Worm (Caenorhabditis elegans) whole organism, L4 larva: ENCODE data around the gene K10B3.1.

ENCODE experiments used
- F37D6.2 ChIP-seq: sonication (generic microtip); optimal IDR thresholded peaks from 2 replicates; lab custom pipeline; 2016; ENCODE audit warnings: mild to moderate bottlenecking, missing genetic modification characterization, missing compliant biosample characterization
- F44E2.7 ChIP-seq: fragments of 200-800 bp; sonication (Bioruptor generic); IDR thresholded peaks from 2 replicates; pipeline ENCODE4 v2.1.2; 2022; ENCODE audit warnings: missing genetic modification characterization, missing compliant biosample characterization
- T20F7.1 ChIP-seq: fragments of 200-800 bp; sonication (Bioruptor generic); optimal IDR thresholded peaks from 2 replicates; lab custom pipeline; 2018; ENCODE audit warnings: mild to moderate bottlenecking, missing genetic modification characterization, missing compliant biosample characterization
- T26A8.4 ChIP-seq: fragments of 200-800 bp; sonication (Bioruptor generic); IDR thresholded peaks from 2 replicates; pipeline ENCODE4 v1.3.6; 2022; ENCODE audit warnings: missing genetic modification characterization, missing compliant biosample characterization
- Y48G9A.11 ChIP-seq: fragments of 200-800 bp; sonication (Bioruptor generic); IDR thresholded peaks from 2 replicates; pipeline ENCODE4 v1.3.6; 2022; ENCODE audit warnings: missing genetic modification reagents, missing genetic modification characterization, missing compliant biosample characterization
- Y5F2A.4 ChIP-seq: fragments of 200-800 bp; sonication (Bioruptor generic); optimal IDR thresholded peaks from 2 replicates; lab custom pipeline; 2018; ENCODE audit warnings: mild to moderate bottlenecking, missing genetic modification characterization, missing compliant biosample characterization
- aly-2 ChIP-seq: sonication (generic microtip); optimal IDR thresholded peaks from 2 replicates; lab custom pipeline; 2018; ENCODE audit warnings: missing biosample characterization, missing genetic modification characterization
- ceh-20 ChIP-seq: fragments of 200-800 bp; sonication (Bioruptor generic); IDR thresholded peaks from 2 replicates; pipeline ENCODE4 v1.3.6; 2022; ENCODE audit warnings: missing genetic modification reagents, missing genetic modification characterization, missing compliant biosample characterization
- ceh-28 ChIP-seq: fragments of 150-350 bp; optimal IDR thresholded peaks from 2 replicates; lab custom pipeline; 2014; ENCODE audit warnings: missing biosample characterization, missing genetic modification reagents, missing genetic modification characterization
- ceh-32 ChIP-seq: sonication (generic microtip); optimal IDR thresholded peaks from 2 replicates; lab custom pipeline; 2016; ENCODE audit warnings: mild to moderate bottlenecking, missing genetic modification characterization, missing compliant biosample characterization; ENCODE audit not compliant: poor library complexity
- ceh-62 ChIP-seq: sonication (generic microtip); optimal IDR thresholded peaks from 2 replicates; lab custom pipeline; 2017; ENCODE audit warnings: missing biosample characterization, missing genetic modification characterization
- cey-2 ChIP-seq: sonication (generic microtip); optimal IDR thresholded peaks from 3 replicates; lab custom pipeline; 2017; ENCODE audit warnings: missing genetic modification characterization, mild to moderate bottlenecking, missing compliant biosample characterization, antibody characterized with exemption, borderline replicate concordance; ENCODE audit not compliant: insufficient read depth
- daf-12 ChIP-seq: fragments of 150-350 bp; optimal IDR thresholded peaks from 2 replicates; lab custom pipeline; 2014; ENCODE audit warnings: missing biosample characterization, missing genetic modification reagents, missing genetic modification characterization
- daf-19 ChIP-seq: fragments of 200-800 bp; sonication (Bioruptor generic); conservative IDR thresholded peaks from 2 replicates; pipeline ENCODE4 v1.3.6; 2022; ENCODE audit warnings: missing genetic modification characterization, missing compliant biosample characterization
- daf-8 ChIP-seq: fragments of 200-800 bp; sonication (Bioruptor generic); IDR thresholded peaks from 2 replicates; pipeline ENCODE4 v1.3.6; 2022; ENCODE audit warnings: missing genetic modification characterization, missing compliant biosample characterization
- dpl-1 ChIP-seq: fragments of 150-350 bp; optimal IDR thresholded peaks from 2 replicates; lab custom pipeline; 2014; ENCODE audit warnings: missing biosample characterization, missing genetic modification reagents, missing genetic modification characterization
- dve-1 ChIP-seq: sonication (generic microtip); optimal IDR thresholded peaks from 2 replicates; lab custom pipeline; 2017; ENCODE audit warnings: antibody characterized with exemption, mild to moderate bottlenecking, missing genetic modification characterization, missing compliant biosample characterization; ENCODE audit not compliant: insufficient read depth
- egl-27 ChIP-seq: sonication (generic microtip); optimal IDR thresholded peaks from 3 replicates; lab custom pipeline; 2017; ENCODE audit warnings: missing biosample characterization, missing genetic modification reagents, missing genetic modification characterization
- egl-43 ChIP-seq: fragments of 200-800 bp; sonication (Bioruptor generic); IDR thresholded peaks from 2 replicates; pipeline ENCODE4 v1.3.6; 2022; ENCODE audit warnings: missing genetic modification reagents, missing genetic modification characterization, missing compliant biosample characterization
- fos-1 ChIP-seq: fragments of 150-350 bp; optimal IDR thresholded peaks from 2 replicates; lab custom pipeline; 2014; ENCODE audit warnings: missing biosample characterization, missing genetic modification characterization
- gei-8 ChIP-seq: fragments of 200-800 bp; sonication (Bioruptor generic); optimal IDR thresholded peaks from 2 replicates; lab custom pipeline; 2018; ENCODE audit warnings: mild to moderate bottlenecking, missing genetic modification characterization, missing compliant biosample characterization
- hlh-30 ChIP-seq: sonication (generic microtip); optimal IDR thresholded peaks from 2 replicates; lab custom pipeline; 2017; ENCODE audit warnings: antibody characterized with exemption, mild to moderate bottlenecking, missing genetic modification characterization, missing compliant biosample characterization; ENCODE audit not compliant: insufficient read depth
- lin-13 ChIP-seq: fragments of 150-350 bp; optimal IDR thresholded peaks from 2 replicates; lab custom pipeline; 2014; ENCODE audit warnings: missing biosample characterization, missing genetic modification reagents, missing genetic modification characterization
- lin-15B ChIP-seq: fragments of 150-350 bp; sonication (generic microtip); optimal IDR thresholded peaks from 3 replicates; lab custom pipeline; 2014; ENCODE audit warnings: missing biosample characterization, missing genetic modification characterization
- lin-29 ChIP-seq: fragments of 200-800 bp; sonication (Bioruptor generic); IDR thresholded peaks from 2 replicates; pipeline ENCODE4 v1.3.6; 2022; ENCODE audit warnings: missing genetic modification reagents, missing genetic modification characterization, missing compliant biosample characterization
- lin-39 ChIP-seq: fragments of 150-350 bp; optimal IDR thresholded peaks from 2 replicates; lab custom pipeline; 2014; ENCODE audit warnings: missing biosample characterization, missing genetic modification reagents, missing genetic modification characterization
- lir-3 ChIP-seq: sonication (generic microtip); optimal IDR thresholded peaks from 2 replicates; lab custom pipeline; 2016; ENCODE audit warnings: mild to moderate bottlenecking, missing genetic modification characterization, missing compliant biosample characterization
- madf-5 ChIP-seq, 2 experiments: fragments of 200-800 bp; sonication (Bioruptor generic); IDR thresholded peaks; 2 replicates each; pipeline ENCODE4 v1.3.6; 2022; ENCODE audit warnings: missing compliant biosample characterization in 2 of 2, missing genetic modification characterization in 2 of 2
- madf-9 ChIP-seq: fragments of 200-800 bp; sonication (Bioruptor generic); conservative IDR thresholded peaks from 2 replicates; pipeline ENCODE4 v1.3.6; 2022; ENCODE audit warnings: missing genetic modification reagents, missing genetic modification characterization, missing compliant biosample characterization
- mep-1 ChIP-seq: fragments of 150-350 bp; sonication (generic microtip); optimal IDR thresholded peaks from 3 replicates; lab custom pipeline; 2014; ENCODE audit warnings: missing biosample characterization, missing genetic modification characterization
- nhr-102 ChIP-seq: sonication (generic microtip); optimal IDR thresholded peaks from 2 replicates; lab custom pipeline; 2016; ENCODE audit warnings: mild to moderate bottlenecking, missing genetic modification characterization, moderate library complexity, missing compliant biosample characterization
- nhr-11 ChIP-seq: fragments of 150-350 bp; optimal IDR thresholded peaks from 2 replicates; lab custom pipeline; 2014; ENCODE audit warnings: missing biosample characterization, missing genetic modification characterization
- nhr-237 ChIP-seq: sonication (generic microtip); optimal IDR thresholded peaks from 2 replicates; lab custom pipeline; 2017; ENCODE audit warnings: missing biosample characterization, missing genetic modification characterization
- nhr-25 ChIP-seq: sonication (generic microtip); optimal IDR thresholded peaks from 2 replicates; lab custom pipeline; 2017; ENCODE audit warnings: missing genetic modification characterization, mild to moderate bottlenecking, missing compliant biosample characterization, antibody characterized with exemption, moderate library complexity, borderline replicate concordance; ENCODE audit not compliant: insufficient read depth
- nhr-42 ChIP-seq: fragments of 200-800 bp; sonication (Bioruptor generic); IDR thresholded peaks from 2 replicates; pipeline ENCODE4 v1.3.6; 2022; ENCODE audit warnings: missing genetic modification characterization, missing compliant biosample characterization
- nhr-77 ChIP-seq: fragments of 150-350 bp; optimal IDR thresholded peaks from 2 replicates; lab custom pipeline; 2014; ENCODE audit warnings: missing biosample characterization, missing genetic modification characterization
- pha-4 ChIP-seq, 2 experiments: fragments of 150-350 bp in 1 of 2; fragments of 200-800 bp in 1 of 2; sonication (Bioruptor generic) in 1 of 2; IDR thresholded peaks in 1 of 2; optimal IDR thresholded peaks in 1 of 2; 2 replicates each; pipeline versions ENCODE4 v1.3.6 to Lab custom; 2014 to 2022; ENCODE audit warnings: missing genetic modification characterization in 2 of 2, missing genetic modification reagents in 2 of 2, missing biosample characterization in 1 of 2, missing compliant biosample characterization in 1 of 2
- rbr-2 ChIP-seq: sonication (generic microtip); optimal IDR thresholded peaks from 2 replicates; lab custom pipeline; 2016; ENCODE audit warnings: missing genotype, missing genetic modification characterization, missing compliant biosample characterization
- sdz-12 ChIP-seq: fragments of 200-800 bp; sonication (Bioruptor generic); optimal IDR thresholded peaks from 2 replicates; lab custom pipeline; 2018; ENCODE audit warnings: mild to moderate bottlenecking, missing genetic modification characterization, missing compliant biosample characterization
- skn-1 ChIP-seq: fragments of 150-350 bp; optimal IDR thresholded peaks from 2 replicates; lab custom pipeline; 2014; ENCODE audit warnings: missing biosample characterization, missing genetic modification characterization
- snpc-4 ChIP-seq: fragments of 150-350 bp; optimal IDR thresholded peaks from 2 replicates; lab custom pipeline; 2014; ENCODE audit warnings: missing biosample characterization, missing genetic modification characterization
- spr-3 ChIP-seq: fragments of 200-800 bp; sonication (Bioruptor generic); optimal IDR thresholded peaks from 2 replicates; lab custom pipeline; 2018; ENCODE audit warnings: mild to moderate bottlenecking, missing genetic modification characterization, missing compliant biosample characterization
- tag-97 ChIP-seq: fragments of 200-800 bp; sonication (Bioruptor generic); IDR thresholded peaks from 2 replicates; pipeline ENCODE4 v1.3.6; 2022; ENCODE audit warnings: missing genetic modification characterization, missing compliant biosample characterization
- unc-130 ChIP-seq: sonication (generic microtip); optimal IDR thresholded peaks from 2 replicates; lab custom pipeline; 2016; ENCODE audit warnings: missing genetic modification reagents, missing genetic modification characterization, missing compliant biosample characterization
- unc-62 ChIP-seq, 3 experiments: fragments of 150-350 bp in 1 of 3; sonication (generic microtip); optimal IDR thresholded peaks in 2 of 3; peaks in 1 of 3; 1 replicate in 1 of 3; 2 replicates in 2 of 3; lab custom pipeline; 2014 to 2017; ENCODE audit warnings: missing biosample characterization in 3 of 3, missing genetic modification characterization in 3 of 3, missing genetic modification reagents in 3 of 3, missing genotype in 1 of 3
- zag-1 ChIP-seq: fragments of 150-350 bp; optimal IDR thresholded peaks from 2 replicates; lab custom pipeline; 2014; ENCODE audit warnings: missing biosample characterization, missing genetic modification characterization
- zip-2 ChIP-seq: fragments of 150-350 bp; optimal IDR thresholded peaks from 2 replicates; lab custom pipeline; 2014; ENCODE audit warnings: missing biosample characterization, missing genetic modification characterization
- ztf-11 ChIP-seq: fragments of 150-350 bp; optimal IDR thresholded peaks from 2 replicates; lab custom pipeline; 2014; ENCODE audit warnings: missing biosample characterization, missing genetic modification characterization
- ztf-7 ChIP-seq: fragments of 150-350 bp; optimal IDR thresholded peaks from 2 replicates; lab custom pipeline; 2014; ENCODE audit warnings: missing biosample characterization, missing genetic modification characterization

The K10B3.1 gene

ce11 chrX:3152361-3152760, 17.1 kb downstream of the K10B3.1 start, which contains the start of gene bbln-1:
Gene bbln-1 (minus strand): TSS chrX:3152461.
- TF ChIP-seq lin-29 (GFP tag; lab: Robert Waterston, UW) (no peak), gei-8 (GFP tag; lab: Kevin White, UChicago) (no peak), Y48G9A.11 (GFP tag; lab: Robert Waterston, UW) (no peak), sdz-12 (GFP tag; lab: Kevin White, UChicago) (no peak)

- TF ChIP-seq Y48G9A.11 (GFP tag; lab: Robert Waterston, UW) (no peak), egl-43 (no peak), daf-8 (GFP tag; lab: Robert Waterston, UW) (no peak), Y5F2A.4 (GFP tag; lab: Kevin White, UChicago) (no peak), nhr-77 (peak; percentile 79), spr-3 (GFP tag; lab: Kevin White, UChicago) (no peak), fos-1 (tag; lab: Kevin White, UChicago) (no peak), nhr-25 (tag; lab: Kevin White, UChicago) (no peak), T20F7.1 (GFP tag; lab: Kevin White, UChicago) (no peak), ztf-11 (tag; lab: Kevin White, UChicago) (no peak), egl-27 (tag; lab: Kevin White, UChicago) (no peak), ztf-7 (tag; lab: Kevin White, UChicago) (peak; percentile 8), F44E2.7 (GFP tag; lab: Robert Waterston, UW) (no peak), mep-1 (tag; lab: Kevin White, UChicago) (peak; percentile 11), cey-2 (no peak), lin-39 (tag; lab: Kevin White, UChicago) (no peak), ceh-62 (tag; lab: Kevin White, UChicago) (no peak), lir-3 (tag; lab: Kevin White, UChicago) (no peak), tag-97 (GFP tag; lab: Robert Waterston, UW) (no peak), nhr-42 (GFP tag; lab: Robert Waterston, UW) (no peak), madf-9 (no peak), dve-1 (tag; lab: Kevin White, UChicago) (peak; percentile 86), F37D6.2 (tag; lab: Kevin White, UChicago) (no peak), ceh-20 (no peak), unc-130 (GFP tag; lab: Kevin White, UChicago) (no peak), daf-19 (GFP tag; lab: Robert Waterston, UW) (no peak), nhr-237 (tag; lab: Kevin White, UChicago) (no peak), skn-1 (tag; lab: Kevin White, UChicago) (no peak), nhr-102 (tag; lab: Kevin White, UChicago) (peak; percentile 62), zag-1 (tag; lab: Kevin White, UChicago) (no peak), ceh-28 (no peak), snpc-4 (tag; lab: Kevin White, UChicago) (no peak), zip-2 (tag; lab: Kevin White, UChicago) (no peak), gei-8 (GFP tag; lab: Kevin White, UChicago) (no peak), ceh-32 (tag; lab: Kevin White, UChicago) (no peak), aly-2 (tag; lab: Kevin White, UChicago) (no peak), rbr-2 (tag; lab: Kevin White, UChicago) (no peak), lin-13 (GFP tag; lab: Kevin White, UChicago) (no peak), lin-15B (tag; lab: Kevin White, UChicago) (no peak), unc-62 (GFP tag; optimal IDR thresholded peaks at IDR 0.05 in 1 of 2; lab: Kevin White, UChicago) (peak in 1 of 2 experiments; percentile 69), unc-62 (tag; optimal IDR thresholded peaks at IDR 0.05; lab: Kevin White, UChicago) (no peak), madf-5 (GFP tag; IDR thresholded peaks at IDR 0.05; lab: Robert Waterston, UW) (no peak), daf-12 (tag; lab: Kevin White, UChicago) (no peak), nhr-11 (tag; lab: Kevin White, UChicago) (no peak), hlh-30 (peak; percentile 16), pha-4 (GFP tag; IDR thresholded peaks at IDR 0.05; lab: Robert Waterston, UW) (no peak), pha-4 (tag; optimal IDR thresholded peaks at IDR 0.05; lab: Kevin White, UChicago) (no peak), dpl-1 (GFP tag; lab: Kevin White, UChicago) (no peak), T26A8.4 (0 out of 2 replicates have a peak, but pooled peaks have one; percentile 33)
These were observed 17.8 kb downstream of the K10B3.1 start for ce11 chrX:3153133-3153532.
